Worm (Caenorhabditis elegans) whole organism, early embryonic: ENCODE measurements around the gene F52C12.6.

ENCODE experiments used
- F13C5.2 ChIP-seq: sonication (generic microtip); optimal IDR thresholded peaks from 2 replicates; lab custom pipeline; 2017; ENCODE audit warnings: mild to moderate bottlenecking, missing genetic modification characterization, inconsistent platforms, missing compliant biosample characterization
- aly-1 ChIP-seq: sonication (generic microtip); optimal IDR thresholded peaks from 2 replicates; lab custom pipeline; 2016; ENCODE audit warnings: missing genetic modification characterization, missing compliant biosample characterization
- ama-1 ChIP-seq: fragments of 150-350 bp; optimal IDR thresholded peaks from 2 replicates; lab custom pipeline; 2014
- ceh-36 ChIP-seq: sonication (generic microtip); optimal IDR thresholded peaks from 2 replicates; lab custom pipeline; 2016; ENCODE audit warnings: missing genetic modification characterization, inconsistent platforms, missing compliant biosample characterization
- hnd-1 ChIP-seq: sonication (generic microtip); optimal IDR thresholded peaks from 2 replicates; lab custom pipeline; 2016; ENCODE audit warnings: missing genetic modification characterization, missing compliant biosample characterization
- tbx-11 ChIP-seq: fragments of 200-800 bp; sonication (Bioruptor generic); IDR thresholded peaks from 2 replicates; pipeline ENCODE4 v1.3.6; 2022; ENCODE audit warnings: missing genetic modification characterization, missing compliant biosample characterization
- tbx-37 ChIP-seq: fragments of 200-800 bp; sonication (Bioruptor generic); conservative IDR thresholded peaks from 2 replicates; pipeline ENCODE4 v1.3.6; 2022; ENCODE audit warnings: missing genetic modification reagents, missing genetic modification characterization, missing compliant biosample characterization
- tra-4 ChIP-seq: sonication (generic microtip); optimal IDR thresholded peaks from 2 replicates; lab custom pipeline; 2017; ENCODE audit warnings: missing genetic modification characterization, missing compliant biosample characterization

ce11 chrIV:1956411-1956810 is at the start of gene F52C12.6:
- TF ChIP-seq tbx-11 (GFP tag; lab: Robert Waterston, UW) = no peak
- TF ChIP-seq ama-1 (lab: Kevin White, UChicago) = no peak
- TF ChIP-seq ceh-36 = no peak
- TF ChIP-seq F13C5.2 (tag; lab: Kevin White, UChicago) = no peak
- no peak for TF ChIP-seq hnd-1 (tag; lab: Kevin White, UChicago)
- TF ChIP-seq tbx-37 = no peak
- no peak for TF ChIP-seq aly-1 (tag; lab: Kevin White, UChicago)
- TF ChIP-seq tra-4 = no peak
